Fruit fly (Drosophila melanogaster): Measurements from ENCODE around the gene CG14610.

CG14610 gene

dm6 chr3R:7108589-7109312, 35.3 kb downstream of the CG14610 start:
- TF ChIP-seq Chrac-16 (GFP tag; optimal IDR thresholded peaks at IDR 0.05) (peak; percentile 95), Spps (tag; optimal IDR thresholded peaks at IDR 0.05) (peak; percentile 97), CkIIα-i1 (GFP tag; IDR thresholded peaks at IDR 0.05) (no peak), Atf3 (GFP tag; optimal IDR thresholded peaks at IDR 0.05) (peak; percentile 92), dmrt99B (tag; optimal IDR thresholded peaks at IDR 0.05) (peak; percentile 98), D (optimal IDR thresholded peaks at IDR 0.05) (no peak), D (GFP tag; optimal IDR thresholded peaks at IDR 0.05) (peak; percentile 98), ind (GFP tag; optimal IDR thresholded peaks at IDR 0.05) (peak; percentile 87), cas (GFP tag; IDR thresholded peaks at IDR 0.05) (no peak), odd (GFP tag; optimal IDR thresholded peaks at IDR 0.05) (peak; percentile 86), zf30C (GFP tag; optimal IDR thresholded peaks at IDR 0.05) (peak; percentile 98), Awh (GFP tag; IDR thresholded peaks at IDR 0.05) (no peak), CG8944 (GFP tag; optimal IDR thresholded peaks at IDR 0.05) (peak; percentile 90), sens (GFP tag) (peak; percentile 100), kay (GFP tag; optimal IDR thresholded peaks at IDR 0.05) (peak; percentile 91), bbx (GFP tag; IDR thresholded peaks at IDR 0.05; ENCODE audit: partially characterized antibody) (no peak), chinmo (GFP tag; IDR thresholded peaks at IDR 0.05; ENCODE audit: partially characterized antibody) (no peak), HLH3B (GFP tag; IDR thresholded peaks at IDR 0.05) (no peak), slp2 (GFP tag; optimal IDR thresholded peaks at IDR 0.05) (peak; percentile 90), tup (GFP tag; optimal IDR thresholded peaks at IDR 0.05) (peak; percentile 63), mam (GFP tag; optimal IDR thresholded peaks at IDR 0.05) (peak; percentile 63), CG13624 (GFP tag; optimal IDR thresholded peaks at IDR 0.05) (peak; percentile 78), sr (GFP tag; IDR thresholded peaks at IDR 0.05) (no peak), run (tag; optimal IDR thresholded peaks at IDR 0.05) (peak; percentile 82), CG12155 (GFP tag; optimal IDR thresholded peaks at IDR 0.05) (peak; percentile 87), PHDP (tag; optimal IDR thresholded peaks at IDR 0.05) (peak; percentile 95), H15 (GFP tag; IDR thresholded peaks at IDR 0.05) (no peak), D19B (GFP tag; optimal IDR thresholded peaks at IDR 0.05) (peak; percentile 31), dpn (GFP tag; optimal IDR thresholded peaks at IDR 0.05) (peak; percentile 88 to 94), tio (GFP tag; optimal IDR thresholded peaks at IDR 0.05) (peak; percentile 92), stc (GFP tag; IDR thresholded peaks at IDR 0.05) (no peak), CG6689 (GFP tag; IDR thresholded peaks at IDR 0.05) (no peak), CG31441 (GFP tag; IDR thresholded peaks at IDR 0.05) (no peak), tap (tag; optimal IDR thresholded peaks at IDR 0.05) (peak; percentile 98), Dek (tag; optimal IDR thresholded peaks at IDR 0.05) (peak; percentile 72), Atf-2 (GFP tag; optimal IDR thresholded peaks at IDR 0.05) (peak; percentile 94), CG1529 (GFP tag; optimal IDR thresholded peaks at IDR 0.05) (peak; percentile 97), pita (GFP tag; optimal IDR thresholded peaks at IDR 0.05) (no peak), C15 (GFP tag; IDR thresholded peaks at IDR 0.05) (no peak), Abd-B (GFP tag; optimal IDR thresholded peaks at IDR 0.05) (peak; percentile 92), CG3847 (GFP tag; IDR thresholded peaks at IDR 0.05) (no peak), Sox100B (GFP tag; optimal IDR thresholded peaks at IDR 0.05) (peak; percentile 97), Bdp1 (GFP tag; optimal IDR thresholded peaks at IDR 0.05) (peak; percentile 70), Nf-YB (GFP tag; optimal IDR thresholded peaks at IDR 0.05) (peak; percentile 86), peb (GFP tag; IDR thresholded peaks at IDR 0.05) (no peak), z (GFP tag; IDR thresholded peaks at IDR 0.05) (no peak), CG1233 (GFP tag; optimal IDR thresholded peaks at IDR 0.05) (peak; percentile 93), CG15696 (tag; optimal IDR thresholded peaks at IDR 0.05) (peak; percentile 99), rib (GFP tag; IDR thresholded peaks at IDR 0.05) (no peak), CG9797 (GFP tag; optimal IDR thresholded peaks at IDR 0.05) (peak; percentile 30), trem (tag; optimal IDR thresholded peaks at IDR 0.05) (peak; percentile 96)
